Worm (Caenorhabditis elegans): Measurements from ENCODE around the gene frm-7.

DNA sequence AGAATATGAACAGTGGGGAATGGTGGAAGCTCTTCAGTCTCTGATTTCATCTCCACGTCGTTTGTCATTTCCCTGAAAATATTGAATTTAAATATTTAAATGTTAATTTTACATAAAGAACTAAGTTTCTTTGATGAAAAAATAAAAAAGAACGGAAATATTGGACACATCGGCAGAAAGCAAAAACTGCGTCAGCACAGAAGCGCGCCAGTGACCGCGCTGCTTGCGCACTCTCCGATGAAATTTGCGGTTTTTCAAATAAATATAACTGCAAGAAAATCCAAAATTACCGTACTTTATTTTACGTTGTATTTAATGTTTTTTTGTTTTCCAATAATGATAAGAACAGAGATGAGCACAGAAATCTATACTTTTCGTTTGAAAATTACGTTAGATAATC, 10.7 kb upstream of the frm-7 start, which contains the start of the genes srpa-68 and srh-16:
- TF ChIP-seq nfya-1 (tag; optimal IDR thresholded peaks at IDR 0.05): peak; percentile 76
- no peak for TF ChIP-seq ets-4 (tag; optimal IDR thresholded peaks at IDR 0.05)
- TF ChIP-seq ceh-30 (tag; optimal IDR thresholded peaks at IDR 0.05): peak; percentile 72
- TF ChIP-seq hlh-30 (tag; optimal IDR thresholded peaks at IDR 0.05; ENCODE audit: insufficient read depth): no peak
- peak; percentile 54; the same call in 1 of the 2 replicates for TF ChIP-seq unc-3 (GFP tag; conservative IDR thresholded peaks at IDR 0.05)
- peak; percentile 8 for TF ChIP-seq unc-3 (tag; optimal IDR thresholded peaks at IDR 0.05)
- no peak for TF ChIP-seq fkh-10 (GFP tag; optimal IDR thresholded peaks at IDR 0.05)
- TF ChIP-seq pat-9 (tag; optimal IDR thresholded peaks at IDR 0.05): peak; percentile 51
- TF ChIP-seq ceh-9 (tag; optimal IDR thresholded peaks at IDR 0.05): no peak
- no peak for TF ChIP-seq pha-4 (tag; optimal IDR thresholded peaks at IDR 0.05)
- TF ChIP-seq pros-1 (tag; optimal IDR thresholded peaks at IDR 0.05): no peak
